Fruit fly (Drosophila melanogaster) whole organism, embryonic: ENCODE data around the gene wdb.

ENCODE experiments used
- Bteb2 ChIP-seq: fragments of 200-800 bp; sonication (Bioruptor generic); optimal IDR thresholded peaks from 2 replicates; lab custom pipeline; 2016; ENCODE audit warnings: missing biosample characterization, missing genetic modification characterization
- CG10431 ChIP-seq: fragments of 200-800 bp; sonication (Bioruptor generic); optimal IDR thresholded peaks from 3 replicates; lab custom pipeline; 2018; ENCODE audit warnings: missing biosample characterization, mild to moderate bottlenecking, missing genetic modification characterization
- CG11723 ChIP-seq: fragments of 200-800 bp; sonication (Bioruptor generic); optimal IDR thresholded peaks from 2 replicates; lab custom pipeline; 2017; ENCODE audit warnings: missing biosample characterization, mild to moderate bottlenecking, missing genetic modification characterization
- CG12104 ChIP-seq: fragments of 200-800 bp; sonication (Bioruptor generic); optimal IDR thresholded peaks from 3 replicates; lab custom pipeline; 2016; ENCODE audit warnings: missing biosample characterization, missing genetic modification characterization
- CG14965 ChIP-seq: fragments of 200-800 bp; sonication (Bioruptor generic); optimal IDR thresholded peaks from 2 replicates; lab custom pipeline; 2016; ENCODE audit warnings: missing biosample characterization, missing genetic modification characterization, borderline replicate concordance
- CG1647 ChIP-seq: fragments of 200-800 bp; sonication (Bioruptor generic); optimal IDR thresholded peaks from 3 replicates; lab custom pipeline; 2016; ENCODE audit warnings: missing biosample characterization, missing genetic modification characterization
- CG17568 ChIP-seq: fragments of 200-800 bp; sonication (Bioruptor generic); optimal IDR thresholded peaks from 2 replicates; lab custom pipeline; 2018; ENCODE audit warnings: missing biosample characterization, mild to moderate bottlenecking, missing genetic modification characterization, moderate library complexity
- CG18011 ChIP-seq: fragments of 200-800 bp; sonication (Bioruptor generic); optimal IDR thresholded peaks from 2 replicates; lab custom pipeline; 2017; ENCODE audit warnings: missing biosample characterization, missing genetic modification characterization, mild to moderate bottlenecking, moderate library complexity, missing genotype
- CG3281 ChIP-seq: fragments of 200-800 bp; sonication (Bioruptor generic); optimal IDR thresholded peaks from 3 replicates; lab custom pipeline; 2017; ENCODE audit warnings: missing biosample characterization, mild to moderate bottlenecking, missing genetic modification characterization
- CG3407 ChIP-seq: fragments of 200-800 bp; sonication (Bioruptor generic); optimal IDR thresholded peaks from 2 replicates; lab custom pipeline; 2018; ENCODE audit warnings: missing biosample characterization, mild to moderate bottlenecking, missing genetic modification characterization
- CG4360 ChIP-seq: fragments of 200-800 bp; sonication (Bioruptor generic); IDR thresholded peaks from 2 replicates; pipeline ENCODE4 v1.3.6; 2022; ENCODE audit warnings: missing biosample characterization, missing genetic modification characterization
- CG4730 ChIP-seq: fragments of 200-800 bp; sonication (Bioruptor generic); IDR thresholded peaks from 2 replicates; pipeline ENCODE4 v1.3.6; 2022; ENCODE audit warnings: missing biosample characterization, missing genetic modification characterization
- CG8765 ChIP-seq: fragments of 200-800 bp; sonication (Bioruptor generic); IDR thresholded peaks from 2 replicates; pipeline ENCODE4 v1.3.6; 2022; ENCODE audit warnings: missing biosample characterization, missing genetic modification characterization
- CoRest ChIP-seq: fragments of 200-800 bp; sonication (Bioruptor generic); optimal IDR thresholded peaks from 3 replicates; lab custom pipeline; 2018; ENCODE audit warnings: missing biosample characterization, mild to moderate bottlenecking, missing genetic modification characterization, moderate library complexity
- D19A ChIP-seq: fragments of 200-800 bp; optimal IDR thresholded peaks from 3 replicates; lab custom pipeline; 2019; ENCODE audit warnings: missing biosample characterization, mild to moderate bottlenecking, missing genetic modification characterization, moderate library complexity
- Dek ChIP-seq: fragments of 200-800 bp; sonication (Bioruptor generic); optimal IDR thresholded peaks from 3 replicates; lab custom pipeline; 2019; ENCODE audit warnings: missing biosample characterization, mild to moderate bottlenecking, missing genetic modification characterization, moderate library complexity
- Elba2 ChIP-seq: fragments of 200-800 bp; sonication (Bioruptor generic); optimal IDR thresholded peaks from 3 replicates; lab custom pipeline; 2016; ENCODE audit warnings: missing biosample characterization, missing genetic modification characterization
- Ets65A ChIP-seq: fragments of 200-800 bp; sonication (Bioruptor generic); peaks from one replicate; lab custom pipeline; 2016; ENCODE audit warnings: missing biosample characterization, missing genetic modification characterization
- Ets97D ChIP-seq: fragments of 200-800 bp; sonication (Bioruptor generic); optimal IDR thresholded peaks from 3 replicates; lab custom pipeline; 2016; ENCODE audit warnings: missing biosample characterization, missing genetic modification characterization
- GATAe ChIP-seq: fragments of 200-800 bp; sonication (Bioruptor generic); conservative IDR thresholded peaks from 2 replicates; pipeline ENCODE4 v1.3.6; 2022; ENCODE audit warnings: missing biosample characterization, missing genetic modification characterization
- H15 ChIP-seq: fragments of 200-800 bp; sonication (Bioruptor generic); IDR thresholded peaks from 3 replicates; pipeline ENCODE4 v1.3.6; 2022; ENCODE audit warnings: missing biosample characterization, missing genetic modification characterization
- MBD-R2 ChIP-seq: fragments of 200-800 bp; sonication (Bioruptor generic); IDR thresholded peaks from 2 replicates; pipeline ENCODE4 v1.3.6; 2022; ENCODE audit warnings: missing biosample characterization, missing genetic modification characterization
- Meics ChIP-seq: fragments of 200-800 bp; sonication (Bioruptor generic); optimal IDR thresholded peaks from 2 replicates; lab custom pipeline; 2017; ENCODE audit warnings: missing biosample characterization, mild to moderate bottlenecking, missing genetic modification characterization
- Myb ChIP-seq: fragments of 200-800 bp; sonication (Bioruptor generic); optimal IDR thresholded peaks from 2 replicates; lab custom pipeline; 2016; ENCODE audit warnings: missing biosample characterization, missing genetic modification characterization
- Poxn ChIP-seq: fragments of 200-800 bp; sonication (Bioruptor generic); IDR thresholded peaks from 2 replicates; pipeline ENCODE4 v1.3.6; 2022; ENCODE audit warnings: missing biosample characterization, missing genetic modification characterization
- Ptx1 ChIP-seq: fragments of 200-800 bp; sonication (Bioruptor generic); IDR thresholded peaks from 2 replicates; pipeline ENCODE4 v1.3.6; 2022; ENCODE audit warnings: missing biosample characterization, missing genetic modification characterization
- Sin3A ChIP-seq: fragments of >200 bp; optimal IDR thresholded peaks from 2 replicates; lab custom pipeline; 2018
- Sox100B ChIP-seq: fragments of 200-800 bp; sonication (Bioruptor generic); optimal IDR thresholded peaks from 3 replicates; lab custom pipeline; 2018; ENCODE audit warnings: missing biosample characterization, mild to moderate bottlenecking, missing genetic modification characterization
- al ChIP-seq: fragments of 200-800 bp; sonication (Bioruptor generic); IDR thresholded peaks from 2 replicates; pipeline ENCODE4 v1.3.6; 2022; ENCODE audit warnings: missing biosample characterization, missing genetic modification characterization
- btn ChIP-seq: fragments of 200-800 bp; sonication (Bioruptor generic); optimal IDR thresholded peaks from 2 replicates; lab custom pipeline; 2016; ENCODE audit warnings: missing biosample characterization, missing genetic modification characterization
- cad ChIP-seq: fragments of >200 bp; optimal IDR thresholded peaks from 2 replicates; lab custom pipeline; 2017; ENCODE audit warnings: missing biosample characterization, missing genetic modification characterization
- cas ChIP-seq: fragments of 200-800 bp; sonication (Bioruptor generic); IDR thresholded peaks from 2 replicates; pipeline ENCODE4 v1.3.6; 2022; ENCODE audit warnings: missing biosample characterization, missing genetic modification characterization
- cg ChIP-seq: fragments of 200-800 bp; sonication (Bioruptor generic); optimal IDR thresholded peaks from 3 replicates; lab custom pipeline; 2019; ENCODE audit warnings: missing biosample characterization, mild to moderate bottlenecking, missing genetic modification characterization, moderate library complexity
- disco-r ChIP-seq: fragments of 200-800 bp; sonication (Bioruptor generic); optimal IDR thresholded peaks from 2 replicates; lab custom pipeline; 2016; ENCODE audit warnings: missing biosample characterization, missing genetic modification characterization
- dysf ChIP-seq: fragments of 200-800 bp; sonication (Bioruptor generic); IDR thresholded peaks from 3 replicates; pipeline ENCODE4 v1.3.6; 2022; ENCODE audit warnings: missing biosample characterization, missing genetic modification characterization
- eyg ChIP-seq: fragments of 200-800 bp; sonication (Bioruptor generic); optimal IDR thresholded peaks from 3 replicates; lab custom pipeline; 2016; ENCODE audit warnings: missing biosample characterization, missing genetic modification characterization
- gcm ChIP-seq: fragments of 200-800 bp; sonication (Bioruptor generic); optimal IDR thresholded peaks from 2 replicates; lab custom pipeline; 2019; ENCODE audit warnings: missing biosample characterization, mild to moderate bottlenecking, missing genetic modification characterization, moderate library complexity
- gsb ChIP-seq: fragments of 200-800 bp; sonication (Bioruptor generic); IDR thresholded peaks from 2 replicates; pipeline ENCODE4 v1.3.6; 2022; ENCODE audit warnings: missing biosample characterization, missing genetic modification characterization
- hb ChIP-seq: fragments of 200-800 bp; sonication (Bioruptor generic); IDR thresholded peaks from 3 replicates; pipeline ENCODE4 v1.3.6; 2022; ENCODE audit warnings: missing biosample characterization, missing genetic modification characterization; ENCODE audit not compliant: partially characterized antibody
- hbn ChIP-seq: fragments of 200-800 bp; sonication (Bioruptor generic); IDR thresholded peaks from 2 replicates; pipeline ENCODE4 v1.3.6; 2022; ENCODE audit warnings: missing biosample characterization, missing genetic modification characterization; ENCODE audit not compliant: partially characterized antibody
- hkb ChIP-seq, 2 experiments: fragments of 200-800 bp in 1 of 2; fragments of >200 bp in 1 of 2; sonication (Bioruptor generic) in 1 of 2; IDR thresholded peaks in 1 of 2; optimal IDR thresholded peaks in 1 of 2; 2 replicates each; pipeline versions ENCODE4 v1.3.6 to Lab custom; 2017 to 2022; ENCODE audit warnings: missing biosample characterization in 1 of 2, missing genetic modification characterization in 1 of 2
- jumu ChIP-seq: fragments of 200-800 bp; sonication (Bioruptor generic); optimal IDR thresholded peaks from 3 replicates; lab custom pipeline; 2016; ENCODE audit warnings: missing biosample characterization, missing genetic modification characterization
- kay ChIP-seq: fragments of 200-800 bp; sonication (Bioruptor generic); optimal IDR thresholded peaks from 2 replicates; lab custom pipeline; 2016; ENCODE audit warnings: missing biosample characterization, missing genetic modification characterization
- knrl ChIP-seq: fragments of 200-800 bp; sonication (Bioruptor generic); IDR thresholded peaks from 3 replicates; pipeline ENCODE4 v1.3.6; 2022; ENCODE audit warnings: missing biosample characterization, missing genetic modification characterization; ENCODE audit not compliant: partially characterized antibody
- lilli ChIP-seq: fragments of 200-800 bp; sonication (Bioruptor generic); optimal IDR thresholded peaks from 3 replicates; lab custom pipeline; 2016; ENCODE audit warnings: missing biosample characterization, missing genetic modification characterization
- maf-S ChIP-seq: fragments of 200-800 bp; sonication (Bioruptor generic); optimal IDR thresholded peaks from 2 replicates; lab custom pipeline; 2016; ENCODE audit warnings: missing biosample characterization, missing genetic modification characterization
- pzg ChIP-seq: fragments of 200-800 bp; sonication (Bioruptor generic); optimal IDR thresholded peaks from 3 replicates; lab custom pipeline; 2018; ENCODE audit warnings: missing biosample characterization, mild to moderate bottlenecking, missing genetic modification characterization, moderate library complexity
- schlank ChIP-seq: fragments of 200-800 bp; sonication (Bioruptor generic); optimal IDR thresholded peaks from 2 replicates; lab custom pipeline; 2018; ENCODE audit warnings: missing biosample characterization, mild to moderate bottlenecking, missing genetic modification characterization
- stwl ChIP-seq: fragments of 200-800 bp; sonication (Bioruptor generic); optimal IDR thresholded peaks from 3 replicates; lab custom pipeline; 2018; ENCODE audit warnings: missing biosample characterization, mild to moderate bottlenecking, missing genetic modification characterization, moderate library complexity
- tup ChIP-seq: fragments of 200-800 bp; sonication (Bioruptor generic); optimal IDR thresholded peaks from 2 replicates; lab custom pipeline; 2016; ENCODE audit warnings: missing biosample characterization, mild to moderate bottlenecking, missing genetic modification characterization, moderate library complexity
- tx ChIP-seq: fragments of 200-800 bp; sonication (Bioruptor generic); optimal IDR thresholded peaks from 2 replicates; lab custom pipeline; 2016; ENCODE audit warnings: missing biosample characterization, missing genetic modification characterization
- wek ChIP-seq: fragments of 200-800 bp; sonication (Bioruptor generic); optimal IDR thresholded peaks from 3 replicates; lab custom pipeline; 2018; ENCODE audit warnings: missing biosample characterization, mild to moderate bottlenecking, missing genetic modification characterization, moderate library complexity

Gene wdb

dm6 chr3R:27556972-27557371 is 25.1 kb downstream of the wdb start (continued):
- TF ChIP-seq CG14965 (GFP tag; lab: Kevin White, UChicago) (no peak), al (GFP tag; lab: Robert Waterston, UW) (peak; percentile 68; the same call in 1 of the 2 replicates), gsb (GFP tag; lab: Robert Waterston, UW) (no peak), cas (GFP tag; lab: Robert Waterston, UW) (no peak), CG17568 (GFP tag; lab: Kevin White, UChicago) (no peak), hkb (optimal IDR thresholded peaks at IDR 0.05; lab: Kevin White, UChicago) (no peak), hkb (GFP tag; IDR thresholded peaks at IDR 0.05; lab: Robert Waterston, UW) (no peak), D19A (tag; lab: Kevin White, UChicago) (no peak), CG11723 (GFP tag; lab: Kevin White, UChicago) (no peak), hb (no peak), disco-r (GFP tag; lab: Kevin White, UChicago) (no peak), CG4360 (GFP tag; lab: Robert Waterston, UW) (no peak), CG18011 (GFP tag; lab: Kevin White, UChicago) (no peak), Ptx1 (GFP tag; lab: Robert Waterston, UW) (peak; percentile 63), dysf (peak; percentile 70), Sin3A (no peak), Elba2 (GFP tag; lab: Kevin White, UChicago) (no peak), eyg (no peak), knrl (GFP tag; lab: Robert Waterston, UW) (no peak), maf-S (GFP tag; lab: Kevin White, UChicago) (no peak), MBD-R2 (GFP tag; lab: Robert Waterston, UW) (0 out of 2 replicates have a peak, but pooled peaks have one; percentile 23), stwl (tag; lab: Kevin White, UChicago) (no peak), CG12104 (GFP tag; lab: Kevin White, UChicago) (no peak), lilli (GFP tag; lab: Kevin White, UChicago) (peak; percentile 65), schlank (tag; lab: Kevin White, UChicago) (no peak), CG3281 (GFP tag; lab: Kevin White, UChicago) (peak; percentile 61), cad (GFP tag; lab: Kevin White, UChicago) (no peak), CoRest (peak; percentile 33), H15 (GFP tag; lab: Robert Waterston, UW) (0 out of 3 replicates have a peak, but pooled peaks have one; percentile 17), CG3407 (GFP tag; lab: Kevin White, UChicago) (no peak), Meics (GFP tag; lab: Kevin White, UChicago) (peak; percentile 46), Sox100B (no peak), Poxn (GFP tag; lab: Robert Waterston, UW) (0 out of 2 replicates have a peak, but pooled peaks have one; percentile 45), tup (GFP tag; lab: Kevin White, UChicago) (no peak), Dek (tag; lab: Kevin White, UChicago) (no peak), btn (GFP tag; lab: Kevin White, UChicago) (no peak), Ets97D (no peak), Bteb2 (no peak), wek (GFP tag; lab: Kevin White, UChicago) (no peak), Myb (GFP tag; lab: Kevin White, UChicago) (no peak), CG4730 (GFP tag; lab: Robert Waterston, UW) (0 out of 2 replicates have a peak, but pooled peaks have one; percentile 11), jumu (no peak), kay (GFP tag; lab: Kevin White, UChicago) (no peak), CG1647 (no peak), CG10431 (GFP tag; lab: Kevin White, UChicago) (no peak), GATAe (no peak), pzg (GFP tag; lab: Kevin White, UChicago) (no peak), tx (GFP tag; lab: Kevin White, UChicago) (no peak), CG8765 (GFP tag; lab: Robert Waterston, UW) (no peak), Ets65A (GFP tag; lab: Kevin White, UChicago) (no peak), gcm (GFP tag; lab: Kevin White, UChicago) (no peak), hbn (GFP tag; lab: Robert Waterston, UW) (no peak), cg (GFP tag; lab: Kevin White, UChicago) (no peak)
